Worm (Caenorhabditis elegans) whole organism, young adult: Measurements from ENCODE around the gene C09E8.6.

Source experiments
- B0035.1 ChIP-seq: sonication (generic microtip); optimal IDR thresholded peaks from 2 replicates; lab custom pipeline; 2016; ENCODE audit warnings: missing genetic modification characterization, mild to moderate bottlenecking, missing compliant biosample characterization, missing genotype, missing genetic modification reagents
- F37B4.10 ChIP-seq: fragments of 200-800 bp; sonication (Bioruptor generic); IDR thresholded peaks from 2 replicates; pipeline ENCODE4 v1.3.6; 2022; ENCODE audit warnings: missing genetic modification characterization, missing compliant biosample characterization
- F39B2.1 ChIP-seq: fragments of 200-800 bp; sonication (Bioruptor generic); IDR thresholded peaks from 2 replicates; pipeline ENCODE4 v1.3.6; 2022; ENCODE audit warnings: missing genetic modification reagents, missing genetic modification characterization, missing compliant biosample characterization
- F52B5.7 ChIP-seq: sonication (generic microtip); optimal IDR thresholded peaks from 2 replicates; lab custom pipeline; 2016; ENCODE audit warnings: mild to moderate bottlenecking, missing genetic modification characterization, missing compliant biosample characterization
- F57A8.1 ChIP-seq: fragments of 200-800 bp; sonication (Bioruptor generic); optimal IDR thresholded peaks from 2 replicates; lab custom pipeline; 2018; ENCODE audit warnings: mild to moderate bottlenecking, missing genetic modification characterization, moderate library complexity, missing compliant biosample characterization
- F57C9.4 ChIP-seq: sonication (generic microtip); optimal IDR thresholded peaks from 2 replicates; lab custom pipeline; 2017; ENCODE audit warnings: mild to moderate bottlenecking, missing genetic modification characterization, missing compliant biosample characterization
- T07F8.4 ChIP-seq: sonication (generic microtip); optimal IDR thresholded peaks from 2 replicates; lab custom pipeline; 2016; ENCODE audit warnings: mild to moderate bottlenecking, missing genetic modification characterization, moderate library complexity, missing compliant biosample characterization
- T26A5.8 ChIP-seq: sonication (generic microtip); optimal IDR thresholded peaks from 2 replicates; lab custom pipeline; 2016; ENCODE audit warnings: missing genetic modification characterization, missing compliant biosample characterization
- Y53G8AR.9 ChIP-seq: fragments of 200-800 bp; sonication (Bioruptor generic); conservative IDR thresholded peaks from 2 replicates; pipeline ENCODE4 v1.3.6; 2022; ENCODE audit warnings: missing genetic modification reagents, missing genetic modification characterization, missing compliant biosample characterization
- akir-1 ChIP-seq: fragments of 200-800 bp; sonication (Bioruptor generic); optimal IDR thresholded peaks from 2 replicates; lab custom pipeline; 2018; ENCODE audit warnings: mild to moderate bottlenecking, missing genetic modification characterization, moderate library complexity, missing compliant biosample characterization
- aptf-3 ChIP-seq: fragments of 200-800 bp; sonication (Bioruptor generic); IDR thresholded peaks from 2 replicates; pipeline ENCODE4 v1.3.6; 2022; ENCODE audit warnings: missing genetic modification characterization, missing compliant biosample characterization
- attf-3 ChIP-seq: fragments of 200-800 bp; sonication (Bioruptor generic); conservative IDR thresholded peaks from 2 replicates; pipeline ENCODE4 v1.3.6; 2022; ENCODE audit warnings: missing genetic modification reagents, missing genetic modification characterization, missing compliant biosample characterization
- attf-6 ChIP-seq: fragments of 200-800 bp; sonication (Bioruptor generic); IDR thresholded peaks from 2 replicates; pipeline ENCODE4 v1.3.6; 2022; ENCODE audit warnings: missing genetic modification reagents, missing genetic modification characterization, missing compliant biosample characterization
- cebp-2 ChIP-seq: fragments of 200-800 bp; sonication (Bioruptor generic); IDR thresholded peaks from 2 replicates; pipeline ENCODE4 v1.3.6; 2022; ENCODE audit warnings: missing genetic modification characterization, missing compliant biosample characterization
- ceh-58 ChIP-seq: fragments of 200-800 bp; sonication (Bioruptor generic); IDR thresholded peaks from 2 replicates; pipeline ENCODE4 v1.3.6; 2022; ENCODE audit warnings: missing genetic modification characterization, missing compliant biosample characterization
- dpff-1 ChIP-seq: sonication (generic microtip); optimal IDR thresholded peaks from 2 replicates; lab custom pipeline; 2017; ENCODE audit warnings: mild to moderate bottlenecking, missing genetic modification characterization, missing compliant biosample characterization
- efl-1 ChIP-seq: fragments of 150-350 bp; optimal IDR thresholded peaks from 2 replicates; lab custom pipeline; 2014; ENCODE audit warnings: missing biosample characterization, missing genetic modification reagents, missing genetic modification characterization
- egl-18 ChIP-seq: fragments of 200-800 bp; sonication (Bioruptor generic); IDR thresholded peaks from 2 replicates; pipeline ENCODE4 v1.3.6; 2022; ENCODE audit warnings: missing genetic modification reagents, missing genetic modification characterization, missing compliant biosample characterization
- egl-44 ChIP-seq: fragments of 200-800 bp; sonication (Bioruptor generic); IDR thresholded peaks from 2 replicates; pipeline ENCODE4 v1.3.6; 2022; ENCODE audit warnings: missing genetic modification reagents, missing genetic modification characterization, missing compliant biosample characterization
- him-1 ChIP-seq: sonication (generic microtip); optimal IDR thresholded peaks from 2 replicates; lab custom pipeline; 2016; ENCODE audit warnings: missing genotype, missing genetic modification reagents, missing genetic modification characterization, missing compliant biosample characterization
- hlh-12 ChIP-seq: sonication (generic microtip); optimal IDR thresholded peaks from 2 replicates; lab custom pipeline; 2016; ENCODE audit warnings: missing genetic modification characterization, missing compliant biosample characterization
- hsf-1 ChIP-seq: fragments of 200-800 bp; sonication (Bioruptor generic); IDR thresholded peaks from 2 replicates; pipeline ENCODE4 v1.3.6; 2022; ENCODE audit warnings: missing genetic modification reagents, missing genetic modification characterization, missing compliant biosample characterization
- let-607 ChIP-seq, 2 experiments: fragments of 200-800 bp in 1 of 2; sonication (Bioruptor generic) in 1 of 2; sonication (generic microtip) in 1 of 2; optimal IDR thresholded peaks; 2 replicates each; lab custom pipeline; 2016 to 2018; ENCODE audit warnings: mild to moderate bottlenecking in 2 of 2, missing compliant biosample characterization in 2 of 2, missing genetic modification characterization in 2 of 2, moderate library complexity in 2 of 2, missing genotype in 1 of 2
- lin-26 ChIP-seq: fragments of 200-800 bp; sonication (Bioruptor generic); IDR thresholded peaks from 2 replicates; pipeline ENCODE4 v1.3.6; 2022; ENCODE audit warnings: missing genetic modification reagents, missing genetic modification characterization, missing compliant biosample characterization
- lin-35 ChIP-seq, 3 experiments: fragments of 150-350 bp in 2 of 3; sonication (generic microtip) in 1 of 3; optimal IDR thresholded peaks; 2 replicates each; lab custom pipeline; 2014 to 2018; ENCODE audit warnings: missing biosample characterization in 3 of 3, missing genetic modification characterization in 3 of 3, missing genetic modification reagents in 3 of 3
- lin-40 ChIP-seq: sonication (generic microtip); optimal IDR thresholded peaks from 2 replicates; lab custom pipeline; 2016; ENCODE audit warnings: missing genetic modification characterization, mild to moderate bottlenecking, missing compliant biosample characterization, missing genotype, missing genetic modification reagents
- nhr-27 ChIP-seq: fragments of 200-800 bp; sonication (Bioruptor generic); optimal IDR thresholded peaks from 2 replicates; lab custom pipeline; 2018; ENCODE audit warnings: mild to moderate bottlenecking, missing genetic modification characterization, moderate library complexity, missing compliant biosample characterization
- nhr-80 ChIP-seq: sonication (generic microtip); optimal IDR thresholded peaks from 2 replicates; lab custom pipeline; 2016; ENCODE audit warnings: missing genetic modification characterization, missing compliant biosample characterization
- sdz-38 ChIP-seq: sonication (generic microtip); optimal IDR thresholded peaks from 2 replicates; lab custom pipeline; 2016; ENCODE audit warnings: missing genotype, missing genetic modification characterization, missing compliant biosample characterization
- sea-2 ChIP-seq: fragments of 200-800 bp; sonication (Bioruptor generic); IDR thresholded peaks from 2 replicates; pipeline ENCODE4 v1.3.6; 2022; ENCODE audit warnings: missing genetic modification characterization, missing compliant biosample characterization
- snpc-1.1 ChIP-seq: sonication (generic microtip); optimal IDR thresholded peaks from 2 replicates; lab custom pipeline; 2017; ENCODE audit warnings: missing genetic modification characterization, mild to moderate bottlenecking, missing compliant biosample characterization, antibody characterized with exemption, moderate library complexity, missing genotype, missing genetic modification reagents; ENCODE audit not compliant: insufficient read depth
- snpc-3.4 ChIP-seq: sonication (generic microtip); optimal IDR thresholded peaks from 2 replicates; lab custom pipeline; 2017; ENCODE audit warnings: missing genetic modification characterization, mild to moderate bottlenecking, missing compliant biosample characterization, antibody characterized with exemption, moderate library complexity, missing genotype, missing genetic modification reagents
- tlf-1 ChIP-seq: fragments of 200-800 bp; sonication (Bioruptor generic); optimal IDR thresholded peaks from 2 replicates; lab custom pipeline; 2018; ENCODE audit warnings: mild to moderate bottlenecking, missing genetic modification characterization, missing compliant biosample characterization
- unc-130 ChIP-seq: sonication (generic microtip); optimal IDR thresholded peaks from 2 replicates; lab custom pipeline; 2016; ENCODE audit warnings: missing genetic modification reagents, missing genetic modification characterization, missing compliant biosample characterization
- zfh-2 ChIP-seq: fragments of 200-800 bp; sonication (Bioruptor generic); conservative IDR thresholded peaks from 2 replicates; pipeline ENCODE4 v1.3.6; 2022; ENCODE audit warnings: missing genetic modification reagents, missing genetic modification characterization, missing compliant biosample characterization
- ztf-25 ChIP-seq: fragments of 200-800 bp; sonication (Bioruptor generic); IDR thresholded peaks from 2 replicates; pipeline ENCODE4 v1.3.6; 2022; ENCODE audit warnings: missing genetic modification reagents, missing genetic modification characterization, missing compliant biosample characterization

The C09E8.6 gene

DNA sequence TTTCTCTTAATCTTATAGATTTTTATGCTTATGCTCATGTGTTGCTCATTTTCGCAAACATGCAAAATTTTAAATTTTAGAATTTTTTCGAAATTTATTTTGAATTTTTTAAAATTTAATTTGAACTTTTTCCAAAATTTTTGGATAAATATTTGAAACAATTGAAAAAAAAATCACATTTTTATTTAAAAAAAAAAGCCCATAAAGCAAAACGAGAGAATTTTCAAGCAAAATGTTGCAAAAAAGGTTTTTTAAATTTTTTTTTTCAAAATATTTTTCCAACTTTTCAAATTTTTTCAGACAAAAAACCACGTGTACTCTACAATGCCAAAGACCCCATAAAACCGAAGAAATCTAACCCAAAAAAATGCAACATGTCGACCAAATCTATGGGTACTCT is at the start of gene C09E8.6, which contains the start of gene C09E8.1:
TSS of gene C09E8.6 (plus strand) at position 313 of the 400 bp plus-strand sequence.
TSS of gene C09E8.1 (plus strand) at position 301 of the 400 bp plus-strand sequence.
- TF ChIP-seq zfh-2 (no peak), sea-2 (GFP tag; lab: Robert Waterston, UW) (no peak), him-1 (tag; lab: Kevin White, UChicago) (no peak), lin-35 (GFP tag; optimal IDR thresholded peaks at IDR 0.05; lab: Kevin White, UChicago) (no peak), akir-1 (GFP tag; lab: Kevin White, UChicago) (no peak), lin-40 (no peak), attf-6 (no peak), Y53G8AR.9 (GFP tag; lab: Robert Waterston, UW) (no peak), attf-3 (GFP tag; lab: Robert Waterston, UW) (no peak), F39B2.1 (GFP tag; lab: Robert Waterston, UW) (no peak), unc-130 (GFP tag; lab: Kevin White, UChicago) (no peak), snpc-1.1 (tag; lab: Kevin White, UChicago) (no peak), hsf-1 (GFP tag; lab: Robert Waterston, UW) (no peak), dpff-1 (no peak), hlh-12 (no peak)
- TF ChIP-seq, all 124 proteins: peak for 0

DNA sequence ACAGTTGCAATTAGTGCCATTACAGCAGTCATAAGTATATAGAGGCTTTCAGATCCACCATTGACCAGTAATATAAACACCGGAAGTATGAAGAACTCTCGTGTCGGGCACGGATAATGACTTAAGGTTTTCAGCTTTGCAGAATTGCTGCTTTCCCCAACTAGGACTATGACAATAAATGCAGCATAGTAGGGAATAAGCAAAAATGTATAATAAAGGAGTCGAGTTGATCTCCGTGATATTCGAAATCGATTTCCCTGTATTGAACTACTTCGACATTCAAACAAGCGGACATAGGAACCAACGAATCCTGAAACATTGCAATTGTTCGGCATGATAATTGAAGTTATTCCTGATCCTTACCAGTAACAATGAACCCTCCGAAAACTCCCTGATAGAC is 47.7 kb upstream of the C09E8.6 start:
- no peak for TF ChIP-seq sdz-38 (tag; lab: Kevin White, UChicago)
- TF ChIP-seq F37B4.10, result no peak
- no peak for TF ChIP-seq F52B5.7 (tag; lab: Kevin White, UChicago)
- no peak for TF ChIP-seq Y53G8AR.9 (GFP tag; lab: Robert Waterston, UW)
- TF ChIP-seq egl-44 (GFP tag; lab: Robert Waterston, UW), result no peak
- no peak for TF ChIP-seq cebp-2
- no peak for TF ChIP-seq F57C9.4 (tag; lab: Kevin White, UChicago)
- no peak for TF ChIP-seq T26A5.8 (tag; lab: Kevin White, UChicago)
- TF ChIP-seq aptf-3 (GFP tag; lab: Robert Waterston, UW), result no peak
- TF ChIP-seq hsf-1 (GFP tag; lab: Robert Waterston, UW), result no peak
- TF ChIP-seq tlf-1 (GFP tag; lab: Kevin White, UChicago), result no peak
- TF ChIP-seq akir-1 (GFP tag; lab: Kevin White, UChicago), result no peak
- no peak for TF ChIP-seq ceh-58 (GFP tag; lab: Robert Waterston, UW)
- no peak for TF ChIP-seq ztf-25 (GFP tag; lab: Robert Waterston, UW)

DNA sequence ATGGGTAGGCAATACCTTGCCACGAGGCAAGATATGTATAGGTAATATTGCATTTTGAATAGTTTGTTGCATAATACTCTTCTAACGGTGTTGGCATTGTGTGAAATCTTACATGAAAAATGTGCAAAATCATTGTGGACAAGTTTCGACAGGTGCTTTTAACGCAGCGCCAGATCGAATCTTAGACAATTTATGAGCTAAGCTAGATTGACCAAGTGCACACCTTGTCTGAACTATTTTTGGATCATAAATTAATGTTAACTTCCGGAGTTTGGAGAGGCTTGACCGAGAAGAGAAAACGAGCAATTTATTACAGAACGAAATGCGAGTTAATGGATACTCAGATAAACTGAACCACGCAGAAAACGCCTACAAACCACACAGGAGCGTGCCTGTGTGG is 47.1 kb upstream of the C09E8.6 start, which contains the start of gene srh-105:
TSS of gene srh-105 (minus strand) at position 101 of the 400 bp plus-strand sequence.
- no peak for TF ChIP-seq T07F8.4 (tag; lab: Kevin White, UChicago)
- no peak for TF ChIP-seq egl-18 (GFP tag; lab: Robert Waterston, UW)
- TF ChIP-seq snpc-3.4 (tag; lab: Kevin White, UChicago), result no peak
- no peak for TF ChIP-seq nhr-80
- no peak for TF ChIP-seq efl-1
- no peak for TF ChIP-seq B0035.1 (tag; lab: Kevin White, UChicago)
- TF ChIP-seq attf-3 (GFP tag; lab: Robert Waterston, UW), result no peak
- TF ChIP-seq let-607 (tag; optimal IDR thresholded peaks at IDR 0.05; lab: Kevin White, UChicago), result no peak
- no peak for TF ChIP-seq lin-26 (GFP tag; lab: Robert Waterston, UW)
- TF ChIP-seq egl-44 (GFP tag; lab: Robert Waterston, UW), result no peak
- TF ChIP-seq F57A8.1 (GFP tag; lab: Kevin White, UChicago), result no peak
- TF ChIP-seq nhr-27, result no peak
- TF ChIP-seq, all 124 proteins: peak for 0
